Worm (Caenorhabditis elegans) whole organism, late embryonic: ENCODE measurements around the gene Y40B10B.1.

Experiments used
- C08G9.2 ChIP-seq: sonication (generic microtip); optimal IDR thresholded peaks from 2 replicates; lab custom pipeline; 2016; ENCODE audit warnings: mild to moderate bottlenecking, missing genetic modification characterization, moderate library complexity, missing compliant biosample characterization
- F13H6.1 ChIP-seq: sonication (generic microtip); optimal IDR thresholded peaks from 2 replicates; lab custom pipeline; 2016; ENCODE audit warnings: missing genetic modification characterization, missing compliant biosample characterization
- K02D7.2 ChIP-seq: sonication (generic microtip); optimal IDR thresholded peaks from 2 replicates; lab custom pipeline; 2017; ENCODE audit warnings: mild to moderate bottlenecking, missing genetic modification characterization, missing compliant biosample characterization
- K09A11.1 ChIP-seq: sonication (generic microtip); optimal IDR thresholded peaks from 2 replicates; lab custom pipeline; 2017; ENCODE audit warnings: antibody characterized with exemption, mild to moderate bottlenecking, missing genetic modification characterization, missing compliant biosample characterization; ENCODE audit not compliant: insufficient read depth
- ama-1 ChIP-seq: fragments of 150-350 bp; optimal IDR thresholded peaks from 2 replicates; lab custom pipeline; 2014
- ceh-14 ChIP-seq: sonication (generic microtip); optimal IDR thresholded peaks from 2 replicates; lab custom pipeline; 2016; ENCODE audit warnings: missing genotype, missing genetic modification characterization, missing compliant biosample characterization
- ceh-24 ChIP-seq: sonication (generic microtip); optimal IDR thresholded peaks from 2 replicates; lab custom pipeline; 2016; ENCODE audit warnings: mild to moderate bottlenecking, missing genetic modification characterization, missing compliant biosample characterization
- ceh-31 ChIP-seq: sonication (generic microtip); optimal IDR thresholded peaks from 2 replicates; lab custom pipeline; 2016; ENCODE audit warnings: missing genetic modification characterization, missing compliant biosample characterization
- ceh-34 ChIP-seq: sonication (generic microtip); optimal IDR thresholded peaks from 2 replicates; lab custom pipeline; 2016; ENCODE audit warnings: mild to moderate bottlenecking, missing genetic modification characterization, missing compliant biosample characterization
- ceh-45 ChIP-seq: fragments of 200-800 bp; sonication (Bioruptor generic); IDR thresholded peaks from 2 replicates; pipeline ENCODE4 v1.3.6; 2022; ENCODE audit warnings: missing genetic modification reagents, missing genetic modification characterization, missing compliant biosample characterization
- ceh-48 ChIP-seq: sonication (generic microtip); optimal IDR thresholded peaks from 2 replicates; lab custom pipeline; 2016; ENCODE audit warnings: missing genetic modification characterization, inconsistent platforms, missing compliant biosample characterization
- ceh-6 ChIP-seq: fragments of 200-800 bp; sonication (Bioruptor generic); optimal IDR thresholded peaks from 2 replicates; lab custom pipeline; 2018; ENCODE audit warnings: mild to moderate bottlenecking, missing genetic modification characterization, missing compliant biosample characterization
- ceh-9 ChIP-seq: sonication (generic microtip); optimal IDR thresholded peaks from 2 replicates; lab custom pipeline; 2016; ENCODE audit warnings: mild to moderate bottlenecking, missing genetic modification characterization, inconsistent platforms, missing compliant biosample characterization
- che-1 ChIP-seq: sonication (generic microtip); optimal IDR thresholded peaks from 2 replicates; lab custom pipeline; 2016; ENCODE audit warnings: mild to moderate bottlenecking, missing genetic modification characterization, missing compliant biosample characterization
- dmd-4 ChIP-seq: sonication (generic microtip); optimal IDR thresholded peaks from 2 replicates; lab custom pipeline; 2016; ENCODE audit warnings: borderline replicate concordance, missing genetic modification characterization, missing compliant biosample characterization
- elt-2 ChIP-seq: sonication (generic microtip); optimal IDR thresholded peaks from 2 replicates; lab custom pipeline; 2016; ENCODE audit warnings: missing genetic modification reagents, missing genetic modification characterization, missing compliant biosample characterization
- elt-4 ChIP-seq: sonication (generic microtip); optimal IDR thresholded peaks from 2 replicates; lab custom pipeline; 2016; ENCODE audit warnings: missing genetic modification characterization, missing compliant biosample characterization
- eyg-1 ChIP-seq: sonication (generic microtip); optimal IDR thresholded peaks from 2 replicates; lab custom pipeline; 2016; ENCODE audit warnings: missing genotype, missing genetic modification characterization, missing compliant biosample characterization
- fax-1 ChIP-seq: sonication (generic microtip); optimal IDR thresholded peaks from 2 replicates; lab custom pipeline; 2016; ENCODE audit warnings: missing genotype, missing genetic modification characterization, missing compliant biosample characterization
- fkh-6 ChIP-seq: sonication (generic microtip); optimal IDR thresholded peaks from 2 replicates; lab custom pipeline; 2016; ENCODE audit warnings: missing genetic modification characterization, missing compliant biosample characterization
- lin-11 ChIP-seq: fragments of 200-800 bp; sonication (Bioruptor generic); optimal IDR thresholded peaks from 2 replicates; lab custom pipeline; 2018; ENCODE audit warnings: mild to moderate bottlenecking, missing genetic modification characterization, missing compliant biosample characterization
- nfya-1 ChIP-seq: sonication (generic microtip); optimal IDR thresholded peaks from 2 replicates; lab custom pipeline; 2017; ENCODE audit warnings: missing genetic modification characterization, mild to moderate bottlenecking, missing compliant biosample characterization, antibody characterized with exemption, moderate library complexity
- pha-2 ChIP-seq: sonication (generic microtip); optimal IDR thresholded peaks from 2 replicates; lab custom pipeline; 2017; ENCODE audit warnings: mild to moderate bottlenecking, missing genetic modification characterization, missing compliant biosample characterization
- pha-4 ChIP-seq: fragments of 150-350 bp; optimal IDR thresholded peaks from 2 replicates; lab custom pipeline; 2018; ENCODE audit warnings: missing biosample characterization, missing genetic modification reagents, missing genetic modification characterization
- pqm-1 ChIP-seq: sonication (generic microtip); optimal IDR thresholded peaks from 2 replicates; lab custom pipeline; 2016; ENCODE audit warnings: missing genetic modification characterization, missing compliant biosample characterization
- pros-1 ChIP-seq: fragments of 150-350 bp; optimal IDR thresholded peaks from 2 replicates; lab custom pipeline; 2014; ENCODE audit warnings: missing biosample characterization, missing genetic modification reagents, missing genetic modification characterization
- ref-2 ChIP-seq: sonication (generic microtip); optimal IDR thresholded peaks from 2 replicates; lab custom pipeline; 2016; ENCODE audit warnings: missing genetic modification characterization, missing compliant biosample characterization
- sdc-2 ChIP-seq: sonication (generic microtip); optimal IDR thresholded peaks from 2 replicates; lab custom pipeline; 2016; ENCODE audit warnings: missing genotype, missing genetic modification characterization, missing compliant biosample characterization
- sox-2 ChIP-seq: fragments of 200-800 bp; sonication (Bioruptor generic); IDR thresholded peaks from 2 replicates; pipeline ENCODE4 v1.3.6; 2022; ENCODE audit warnings: missing genetic modification reagents, missing genetic modification characterization, missing compliant biosample characterization
- sox-4 ChIP-seq: sonication (generic microtip); optimal IDR thresholded peaks from 2 replicates; lab custom pipeline; 2017; ENCODE audit warnings: mild to moderate bottlenecking, missing genetic modification characterization, inconsistent platforms, missing compliant biosample characterization
- syd-9 ChIP-seq: sonication (generic microtip); optimal IDR thresholded peaks from 2 replicates; lab custom pipeline; 2016; ENCODE audit warnings: mild to moderate bottlenecking, missing genetic modification characterization, moderate library complexity, missing compliant biosample characterization
- tbx-2 ChIP-seq: sonication (generic microtip); optimal IDR thresholded peaks from 2 replicates; lab custom pipeline; 2016; ENCODE audit warnings: missing genetic modification characterization, missing compliant biosample characterization
- ttx-3 ChIP-seq: sonication (generic microtip); optimal IDR thresholded peaks from 2 replicates; lab custom pipeline; 2016; ENCODE audit warnings: missing genetic modification reagents, missing genetic modification characterization, missing compliant biosample characterization
- unc-3 ChIP-seq, 2 experiments: fragments of 200-800 bp in 1 of 2; sonication (Bioruptor generic) in 1 of 2; sonication (generic microtip) in 1 of 2; conservative IDR thresholded peaks in 1 of 2; optimal IDR thresholded peaks in 1 of 2; 2 replicates each; pipeline versions ENCODE4 v1.3.6 to Lab custom; 2016 to 2022; ENCODE audit warnings: missing compliant biosample characterization in 2 of 2, missing genetic modification characterization in 2 of 2, missing genetic modification reagents in 1 of 2
- unc-55 ChIP-seq: sonication (generic microtip); optimal IDR thresholded peaks from 2 replicates; lab custom pipeline; 2017; ENCODE audit warnings: missing biosample characterization, missing genetic modification reagents, missing genetic modification characterization
- unc-86 ChIP-seq: sonication (generic microtip); optimal IDR thresholded peaks from 2 replicates; lab custom pipeline; 2016; ENCODE audit warnings: missing genetic modification characterization, missing compliant biosample characterization
- zip-5 ChIP-seq: sonication (generic microtip); optimal IDR thresholded peaks from 2 replicates; lab custom pipeline; 2016; ENCODE audit warnings: missing genetic modification characterization, missing compliant biosample characterization
- ztf-16 ChIP-seq: sonication (generic microtip); optimal IDR thresholded peaks from 2 replicates; lab custom pipeline; 2017; ENCODE audit warnings: missing genetic modification characterization, missing compliant biosample characterization

Gene Y40B10B.1

ce11 chrV:1978968-1979367 lies 17.6 kb upstream of the Y40B10B.1 start, which contains the start of gene T08B1.4:
T08B1.4 (plus strand) TSS chrV:1979268.
- TF ChIP-seq ceh-48 = no peak
- no peak for TF ChIP-seq sox-2 (GFP tag; lab: Robert Waterston, UW)
- TF ChIP-seq elt-4 = no peak
- TF ChIP-seq, all 69 proteins: peak for 0

- TF ChIP-seq pha-2 (tag; lab: Kevin White, UChicago) = no peak
- no peak for TF ChIP-seq eyg-1 (tag; lab: Kevin White, UChicago)
- TF ChIP-seq C08G9.2 (tag; lab: Kevin White, UChicago) = no peak
Measured at ce11 chrV:1975049-1975448, 13.7 kb upstream of the Y40B10B.1 start, which contains the start of gene fbxa-201. fbxa-201 (plus strand) TSS chrV:1975349.

DNA sequence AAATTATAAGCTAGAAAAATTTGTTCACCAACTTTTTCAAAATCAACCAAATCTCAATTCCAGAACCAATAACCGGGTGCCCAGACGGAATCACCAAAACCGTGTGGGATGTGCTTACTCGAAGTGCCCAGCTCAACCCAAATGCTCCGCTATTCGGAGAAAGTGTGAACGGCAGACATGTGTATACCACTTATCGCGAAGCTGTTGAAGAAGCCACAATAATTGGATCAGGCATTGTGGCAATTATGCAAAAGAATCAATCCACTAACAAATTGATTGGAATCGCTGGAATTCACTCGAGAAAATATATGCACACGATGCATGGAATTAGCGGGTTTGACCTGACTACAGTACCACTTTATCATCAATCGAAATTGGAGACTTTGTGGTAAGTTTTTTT lies 8.3 kb upstream of the Y40B10B.1 start:
- no peak for TF ChIP-seq ttx-3 (tag; lab: Kevin White, UChicago)
- TF ChIP-seq pros-1 (tag; lab: Kevin White, UChicago) = no peak
- TF ChIP-seq dmd-4 (tag; lab: Kevin White, UChicago) = no peak
- no peak for TF ChIP-seq K09A11.1
- no peak for TF ChIP-seq zip-5 (tag; lab: Kevin White, UChicago)
- no peak for TF ChIP-seq F13H6.1 (tag; lab: Kevin White, UChicago)
- TF ChIP-seq sox-4 (tag; lab: Kevin White, UChicago) = no peak
- TF ChIP-seq tbx-2 = no peak
- no peak for TF ChIP-seq ref-2
- TF ChIP-seq che-1 (tag; lab: Kevin White, UChicago) = no peak
- TF ChIP-seq, all 69 proteins: peak for 0

- no peak for TF ChIP-seq F13H6.1 (tag; lab: Kevin White, UChicago)
- TF ChIP-seq ceh-48 = no peak
- TF ChIP-seq ceh-31 (tag; lab: Kevin White, UChicago) = no peak
- no peak for TF ChIP-seq fkh-6 (tag; lab: Kevin White, UChicago)
- TF ChIP-seq ceh-24 (tag; lab: Kevin White, UChicago) = no peak
- no peak for TF ChIP-seq C08G9.2 (tag; lab: Kevin White, UChicago)
- no peak for TF ChIP-seq tbx-2
- no peak for TF ChIP-seq ttx-3 (tag; lab: Kevin White, UChicago)
- no peak for TF ChIP-seq syd-9 (tag; lab: Kevin White, UChicago)
- no peak for TF ChIP-seq unc-86
- TF ChIP-seq fax-1 = no peak
- no peak for TF ChIP-seq ama-1
- TF ChIP-seq unc-55 (GFP tag; lab: Kevin White, UChicago) = no peak
Measured at ce11 chrV:1969228-1969627, 7.9 kb upstream of the Y40B10B.1 start, which contains the start of gene acs-3. acs-3 (plus strand) TSS chrV:1969528.

- TF ChIP-seq ceh-14 (tag; lab: Kevin White, UChicago) (no peak), ceh-34 (no peak), ceh-45 (GFP tag; lab: Robert Waterston, UW) (no peak), unc-3 (GFP tag; conservative IDR thresholded peaks at IDR 0.05; lab: Robert Waterston, UW) (no peak), unc-3 (tag; optimal IDR thresholded peaks at IDR 0.05; lab: Kevin White, UChicago) (no peak), elt-2 (no peak), nfya-1 (tag; lab: Kevin White, UChicago) (no peak)
Measured at ce11 chrV:1968809-1969208, 7.5 kb upstream of the Y40B10B.1 start.

- TF ChIP-seq unc-3 (GFP tag; conservative IDR thresholded peaks at IDR 0.05; lab: Robert Waterston, UW) = no peak
- TF ChIP-seq unc-3 (tag; optimal IDR thresholded peaks at IDR 0.05; lab: Kevin White, UChicago) = no peak
- TF ChIP-seq elt-2 = peak; percentile 9
- TF ChIP-seq, all 69 proteins: peak for 1
Measured at ce11 chrV:1966962-1967361, 5.6 kb upstream of the Y40B10B.1 start.

- TF ChIP-seq ceh-48 = no peak
- no peak for TF ChIP-seq pha-4 (tag; lab: Kevin White, UChicago)
- TF ChIP-seq K02D7.2 (tag; lab: Kevin White, UChicago) = no peak
- TF ChIP-seq ceh-31 (tag; lab: Kevin White, UChicago) = no peak
- no peak for TF ChIP-seq F13H6.1 (tag; lab: Kevin White, UChicago)
- TF ChIP-seq fkh-6 (tag; lab: Kevin White, UChicago) = no peak
- TF ChIP-seq zip-5 (tag; lab: Kevin White, UChicago) = no peak
- TF ChIP-seq ceh-9 (tag; lab: Kevin White, UChicago) = no peak
- no peak for TF ChIP-seq sdc-2 (tag; lab: Kevin White, UChicago)
- TF ChIP-seq ztf-16 (tag; lab: Kevin White, UChicago) = no peak
- no peak for TF ChIP-seq pqm-1
- TF ChIP-seq ceh-6 (GFP tag; lab: Kevin White, UChicago) = no peak
- TF ChIP-seq lin-11 (tag; lab: Kevin White, UChicago) = no peak
Measured at ce11 chrV:1964806-1965205, 3.5 kb upstream of the Y40B10B.1 start, which contains the start of gene srj-15. srj-15 (minus strand) TSS chrV:1964906.
